Worm (Caenorhabditis elegans): ENCODE measurements around the gene K09E2.1.

Gene K09E2.1

DNA sequence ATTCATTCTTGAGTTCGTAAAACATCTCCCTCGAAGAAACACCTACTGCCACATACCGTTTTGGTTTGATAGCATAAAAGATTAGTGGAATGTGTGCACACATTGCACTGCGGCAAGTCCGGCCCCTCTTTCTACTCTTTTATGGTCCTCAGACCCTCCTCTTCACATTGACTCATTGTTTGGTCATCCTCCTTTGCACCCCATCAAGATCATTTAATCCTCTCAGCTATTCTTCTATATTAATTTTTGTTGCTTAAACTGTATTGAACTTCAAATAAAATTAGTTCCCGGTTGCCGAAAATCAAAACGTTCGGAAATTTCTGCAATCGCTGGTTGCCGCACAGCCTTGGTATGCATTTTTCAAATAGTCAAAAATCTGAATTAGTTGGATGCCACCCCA, 21.4 kb upstream of the K09E2.1 start, which contains the start of gene rig-1:
TSS of gene rig-1 (plus strand) at position 301 of the 400 bp plus-strand sequence.
- TF ChIP-seq flt-1 (GFP tag; IDR thresholded peaks at IDR 0.05) = no peak
- no peak for TF ChIP-seq med-1 (GFP tag; optimal IDR thresholded peaks at IDR 0.05; ENCODE audit: insufficient read depth)
- no peak for TF ChIP-seq cog-1 (tag; optimal IDR thresholded peaks at IDR 0.05)
- no peak for TF ChIP-seq ref-1 (GFP tag; conservative IDR thresholded peaks at IDR 0.05)
- no peak for TF ChIP-seq tab-1 (GFP tag; IDR thresholded peaks at IDR 0.05)
- no peak for TF ChIP-seq ztf-23 (GFP tag; IDR thresholded peaks at IDR 0.05)
- TF ChIP-seq klf-2 (GFP tag; conservative IDR thresholded peaks at IDR 0.05) = no peak
- TF ChIP-seq ztf-29 (GFP tag; IDR thresholded peaks at IDR 0.05) = no peak
- no peak for TF ChIP-seq T22C8.4 (GFP tag; IDR thresholded peaks at IDR 0.05)

DNA sequence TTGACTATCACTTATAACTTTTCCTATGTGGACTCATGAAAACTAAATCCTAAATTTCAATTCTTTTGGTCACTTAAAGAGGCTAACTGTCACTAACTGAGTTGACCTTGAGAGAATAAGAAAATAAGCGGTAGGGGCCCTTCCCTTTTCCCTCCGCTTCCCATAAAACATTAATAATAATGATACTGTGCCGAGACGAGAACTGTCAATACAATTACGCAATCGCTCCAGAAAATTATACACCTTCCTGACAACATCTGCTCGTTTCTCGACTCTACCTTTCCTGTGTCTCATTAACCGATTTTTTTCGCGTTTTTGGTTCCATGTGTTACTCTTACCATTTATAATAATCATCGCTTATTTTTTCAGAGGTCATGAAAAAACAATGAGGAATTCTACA, 20.8 kb upstream of the K09E2.1 start:
- no peak for TF ChIP-seq tab-1 (GFP tag; IDR thresholded peaks at IDR 0.05)
- TF ChIP-seq ztf-29 (GFP tag; IDR thresholded peaks at IDR 0.05) = no peak
- TF ChIP-seq T22C8.4 (GFP tag; IDR thresholded peaks at IDR 0.05) = no peak
- no peak for TF ChIP-seq flt-1 (GFP tag; IDR thresholded peaks at IDR 0.05)
- TF ChIP-seq klf-2 (GFP tag; conservative IDR thresholded peaks at IDR 0.05) = no peak
- no peak for TF ChIP-seq ztf-23 (GFP tag; IDR thresholded peaks at IDR 0.05)
- TF ChIP-seq med-1 (GFP tag; optimal IDR thresholded peaks at IDR 0.05; ENCODE audit: insufficient read depth) = no peak
- TF ChIP-seq cog-1 (tag; optimal IDR thresholded peaks at IDR 0.05) = no peak
- no peak for TF ChIP-seq ref-1 (GFP tag; conservative IDR thresholded peaks at IDR 0.05)

- TF ChIP-seq ztf-23 (GFP tag; IDR thresholded peaks at IDR 0.05) (no peak), flt-1 (GFP tag; IDR thresholded peaks at IDR 0.05) (no peak), med-1 (GFP tag; optimal IDR thresholded peaks at IDR 0.05; ENCODE audit: insufficient read depth) (no peak), ref-1 (GFP tag; conservative IDR thresholded peaks at IDR 0.05) (no peak), ztf-29 (GFP tag; IDR thresholded peaks at IDR 0.05) (no peak), klf-2 (GFP tag; conservative IDR thresholded peaks at IDR 0.05) (no peak), cog-1 (tag; optimal IDR thresholded peaks at IDR 0.05) (no peak), tab-1 (GFP tag; IDR thresholded peaks at IDR 0.05) (no peak), T22C8.4 (GFP tag; IDR thresholded peaks at IDR 0.05) (no peak)
Measured at ce11 chrX:8662452-8662851, 19.2 kb upstream of the K09E2.1 start.

ce11 chrX:8672760-8673159, 8.9 kb upstream of the K09E2.1 start, which contains the start of the genes K09E2.2 and K09E2.3:
K09E2.2 (plus strand) TSS chrX:8673060.
K09E2.3 (plus strand) TSS chrX:8673084.
- TF ChIP-seq tab-1 (GFP tag; IDR thresholded peaks at IDR 0.05) (no peak), ztf-29 (GFP tag; IDR thresholded peaks at IDR 0.05) (no peak), flt-1 (GFP tag; IDR thresholded peaks at IDR 0.05) (no peak), ref-1 (GFP tag; conservative IDR thresholded peaks at IDR 0.05) (no peak), med-1 (GFP tag; optimal IDR thresholded peaks at IDR 0.05; ENCODE audit: insufficient read depth) (no peak), cog-1 (tag; optimal IDR thresholded peaks at IDR 0.05) (no peak), T22C8.4 (GFP tag; IDR thresholded peaks at IDR 0.05) (no peak), ztf-23 (GFP tag; IDR thresholded peaks at IDR 0.05) (no peak), klf-2 (GFP tag; conservative IDR thresholded peaks at IDR 0.05) (no peak)

ce11 chrX:8674514-8674913, 7.2 kb upstream of the K09E2.1 start:
- TF ChIP-seq flt-1 (GFP tag; IDR thresholded peaks at IDR 0.05) (no peak), cog-1 (tag; optimal IDR thresholded peaks at IDR 0.05) (no peak), T22C8.4 (GFP tag; IDR thresholded peaks at IDR 0.05) (no peak), ref-1 (GFP tag; conservative IDR thresholded peaks at IDR 0.05) (no peak), tab-1 (GFP tag; IDR thresholded peaks at IDR 0.05) (no peak), ztf-29 (GFP tag; IDR thresholded peaks at IDR 0.05) (no peak), ztf-23 (GFP tag; IDR thresholded peaks at IDR 0.05) (no peak), klf-2 (GFP tag; conservative IDR thresholded peaks at IDR 0.05) (no peak), med-1 (GFP tag; optimal IDR thresholded peaks at IDR 0.05; ENCODE audit: insufficient read depth) (no peak)

DNA sequence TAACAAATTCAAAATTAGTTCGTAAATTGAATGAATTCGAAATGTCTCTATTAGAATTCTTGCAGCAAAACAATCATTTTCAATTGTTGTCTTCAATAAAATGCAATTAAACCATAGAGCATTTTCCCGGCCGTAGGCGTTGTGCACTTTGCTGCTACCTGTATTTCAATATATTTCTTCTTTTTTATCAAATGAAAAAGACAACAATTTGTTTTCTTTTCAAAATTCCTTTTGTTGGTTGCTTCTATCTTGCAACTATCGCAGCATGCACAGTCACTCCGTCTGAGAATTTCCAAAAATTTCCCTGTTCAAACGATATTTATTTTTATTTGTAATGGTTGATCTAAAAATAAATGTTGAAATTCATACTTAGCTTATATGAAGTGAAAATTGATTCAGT, 6.5 kb upstream of the K09E2.1 start:
- TF ChIP-seq ztf-23 (GFP tag; IDR thresholded peaks at IDR 0.05) (no peak), med-1 (GFP tag; optimal IDR thresholded peaks at IDR 0.05; ENCODE audit: insufficient read depth) (no peak), ref-1 (GFP tag; conservative IDR thresholded peaks at IDR 0.05) (no peak), cog-1 (tag; optimal IDR thresholded peaks at IDR 0.05) (no peak), ztf-29 (GFP tag; IDR thresholded peaks at IDR 0.05) (no peak), tab-1 (GFP tag; IDR thresholded peaks at IDR 0.05) (no peak), flt-1 (GFP tag; IDR thresholded peaks at IDR 0.05) (no peak), T22C8.4 (GFP tag; IDR thresholded peaks at IDR 0.05) (no peak), klf-2 (GFP tag; conservative IDR thresholded peaks at IDR 0.05) (no peak)

DNA sequence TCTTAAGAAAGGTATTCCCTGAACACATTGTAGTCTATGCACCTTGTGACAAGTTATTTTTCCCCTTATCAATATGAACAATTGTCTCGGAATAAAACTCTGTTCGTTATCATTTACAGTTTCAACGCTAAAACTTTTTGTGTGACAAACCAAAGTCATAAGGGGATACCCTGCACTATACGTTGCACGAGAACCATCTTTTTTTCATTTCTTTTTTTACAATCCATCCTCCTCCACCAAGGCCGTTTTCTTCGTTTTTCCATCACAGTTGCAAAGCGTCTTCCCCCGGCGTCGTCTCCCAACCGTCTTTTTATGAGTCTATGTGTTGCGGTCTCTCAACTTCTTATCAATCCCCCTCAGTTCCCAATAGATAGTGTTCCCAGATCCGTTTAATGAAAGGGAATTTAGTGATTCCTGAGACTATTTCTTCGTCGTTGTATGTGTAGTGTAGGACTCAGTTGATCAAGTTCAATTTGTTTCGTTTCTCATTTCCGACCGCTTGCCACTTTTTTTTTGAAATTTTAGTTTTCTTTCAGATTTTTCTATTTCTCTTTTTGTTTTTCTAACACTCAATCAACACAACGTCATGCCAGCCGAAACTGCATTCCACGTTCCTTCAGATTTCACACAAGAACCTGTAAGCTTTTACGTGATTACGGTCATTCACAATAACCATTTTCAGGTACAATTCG, 5.5 kb upstream of the K09E2.1 start:
- TF ChIP-seq ztf-29 (GFP tag; IDR thresholded peaks at IDR 0.05) (no peak), ref-1 (GFP tag; conservative IDR thresholded peaks at IDR 0.05) (no peak), flt-1 (GFP tag; IDR thresholded peaks at IDR 0.05) (no peak), T22C8.4 (GFP tag; IDR thresholded peaks at IDR 0.05) (no peak), med-1 (GFP tag; optimal IDR thresholded peaks at IDR 0.05; ENCODE audit: insufficient read depth) (no peak), klf-2 (GFP tag; conservative IDR thresholded peaks at IDR 0.05) (no peak), tab-1 (GFP tag; IDR thresholded peaks at IDR 0.05) (no peak), ztf-23 (GFP tag; IDR thresholded peaks at IDR 0.05) (no peak), cog-1 (tag; optimal IDR thresholded peaks at IDR 0.05) (no peak)

ce11 chrX:8677320-8677719, 4.4 kb upstream of the K09E2.1 start:
- TF ChIP-seq tab-1 (GFP tag; IDR thresholded peaks at IDR 0.05) = no peak
- no peak for TF ChIP-seq ztf-23 (GFP tag; IDR thresholded peaks at IDR 0.05)
- no peak for TF ChIP-seq ref-1 (GFP tag; conservative IDR thresholded peaks at IDR 0.05)
- TF ChIP-seq T22C8.4 (GFP tag; IDR thresholded peaks at IDR 0.05) = no peak
- no peak for TF ChIP-seq ztf-29 (GFP tag; IDR thresholded peaks at IDR 0.05)
- TF ChIP-seq cog-1 (tag; optimal IDR thresholded peaks at IDR 0.05) = no peak
- TF ChIP-seq klf-2 (GFP tag; conservative IDR thresholded peaks at IDR 0.05) = no peak
- no peak for TF ChIP-seq flt-1 (GFP tag; IDR thresholded peaks at IDR 0.05)
- no peak for TF ChIP-seq med-1 (GFP tag; optimal IDR thresholded peaks at IDR 0.05; ENCODE audit: insufficient read depth)

DNA sequence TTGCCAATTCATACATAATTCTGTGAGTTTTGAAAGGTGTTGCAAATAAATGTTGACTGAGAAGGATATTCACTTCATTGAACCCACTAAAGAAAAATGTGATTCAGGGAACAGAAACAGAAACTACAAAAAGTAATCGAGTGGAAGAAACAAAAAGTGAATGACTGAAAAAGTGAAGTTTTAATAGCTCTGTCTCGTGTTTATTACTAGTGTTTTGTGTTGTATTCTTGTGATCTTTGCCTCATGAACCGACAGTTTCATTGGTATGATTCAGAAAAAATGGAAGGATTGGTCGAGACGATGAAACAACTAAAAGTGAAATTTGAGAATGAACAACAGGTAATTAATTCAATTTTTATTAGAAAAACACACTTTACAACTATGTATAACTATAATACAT, 3.8 kb upstream of the K09E2.1 start:
- TF ChIP-seq med-1 (GFP tag; optimal IDR thresholded peaks at IDR 0.05; ENCODE audit: insufficient read depth) = no peak
- TF ChIP-seq T22C8.4 (GFP tag; IDR thresholded peaks at IDR 0.05) = no peak

All from whole organism, midembryonic.